Fruit fly (Drosophila melanogaster) whole organism, embryonic: ENCODE measurements around the gene CG13313.

ENCODE experiments used
- Aef1 ChIP-seq: fragments of 200-800 bp; sonication (Bioruptor generic); IDR thresholded peaks from 3 replicates; pipeline ENCODE4 v1.3.6; 2022; ENCODE audit warnings: missing biosample characterization, missing genetic modification characterization
- CG10565 ChIP-seq: fragments of 200-800 bp; sonication (Bioruptor generic); optimal IDR thresholded peaks from 3 replicates; lab custom pipeline; 2016; ENCODE audit warnings: missing biosample characterization, mild to moderate bottlenecking, missing genetic modification characterization
- CG11695 ChIP-seq: fragments of 200-800 bp; sonication (Bioruptor generic); IDR thresholded peaks from 3 replicates; pipeline ENCODE4 v1.3.6; 2022; ENCODE audit warnings: missing biosample characterization, missing genetic modification characterization
- CG12219 ChIP-seq: fragments of 200-800 bp; sonication (Bioruptor generic); optimal IDR thresholded peaks from 3 replicates; lab custom pipeline; 2018; ENCODE audit warnings: missing biosample characterization, mild to moderate bottlenecking, missing genetic modification characterization
- CG13624 ChIP-seq: fragments of 200-800 bp; sonication (Bioruptor generic); optimal IDR thresholded peaks from 2 replicates; lab custom pipeline; 2016; ENCODE audit warnings: missing biosample characterization, missing genetic modification characterization
- CG14667 ChIP-seq: fragments of 200-800 bp; sonication (Bioruptor generic); IDR thresholded peaks from 2 replicates; pipeline ENCODE4 v1.3.6; 2022; ENCODE audit warnings: missing biosample characterization, missing genetic modification characterization
- CG14860 ChIP-seq: fragments of 200-800 bp; sonication (Bioruptor generic); IDR thresholded peaks from 3 replicates; pipeline ENCODE4 v1.3.6; 2022; ENCODE audit warnings: missing biosample characterization, missing genetic modification characterization; ENCODE audit not compliant: partially characterized antibody
- CG14965 ChIP-seq: fragments of 200-800 bp; sonication (Bioruptor generic); optimal IDR thresholded peaks from 2 replicates; lab custom pipeline; 2016; ENCODE audit warnings: missing biosample characterization, missing genetic modification characterization, borderline replicate concordance
- CG17359 ChIP-seq: fragments of 200-800 bp; sonication (Bioruptor generic); optimal IDR thresholded peaks from 3 replicates; lab custom pipeline; 2018; ENCODE audit warnings: missing biosample characterization, mild to moderate bottlenecking, missing genetic modification characterization, moderate library complexity
- CG1792 ChIP-seq: fragments of 200-800 bp; sonication (Bioruptor generic); optimal IDR thresholded peaks from 2 replicates; lab custom pipeline; 2016; ENCODE audit warnings: missing biosample characterization, missing genetic modification characterization
- CG2202 ChIP-seq: fragments of 200-800 bp; sonication (Bioruptor generic); optimal IDR thresholded peaks from 2 replicates; lab custom pipeline; 2018; ENCODE audit warnings: missing biosample characterization, mild to moderate bottlenecking, missing genetic modification characterization
- CG42726 ChIP-seq: fragments of 200-800 bp; sonication (Bioruptor generic); IDR thresholded peaks from 2 replicates; pipeline ENCODE4 v1.3.6; 2022; ENCODE audit warnings: missing biosample characterization, missing genetic modification characterization; ENCODE audit not compliant: partially characterized antibody
- CG4360 ChIP-seq: fragments of 200-800 bp; sonication (Bioruptor generic); IDR thresholded peaks from 2 replicates; pipeline ENCODE4 v1.3.6; 2022; ENCODE audit warnings: missing biosample characterization, missing genetic modification characterization
- CG4707 ChIP-seq: fragments of 200-800 bp; sonication (Bioruptor generic); optimal IDR thresholded peaks from 2 replicates; lab custom pipeline; 2018; ENCODE audit warnings: missing biosample characterization, mild to moderate bottlenecking, missing genetic modification characterization, moderate library complexity
- CG4820 ChIP-seq: fragments of 200-800 bp; sonication (Bioruptor generic); optimal IDR thresholded peaks from 3 replicates; lab custom pipeline; 2016; ENCODE audit warnings: missing biosample characterization, missing genetic modification characterization
- CG6175 ChIP-seq: fragments of 200-800 bp; sonication (Bioruptor generic); IDR thresholded peaks from 3 replicates; pipeline ENCODE4 v1.3.6; 2022; ENCODE audit warnings: missing biosample characterization, missing genetic modification characterization
- CG6654 ChIP-seq: fragments of 200-800 bp; sonication (Bioruptor generic); optimal IDR thresholded peaks from 2 replicates; lab custom pipeline; 2017; ENCODE audit warnings: missing biosample characterization, mild to moderate bottlenecking, missing genetic modification characterization
- CG6765 ChIP-seq: fragments of 200-800 bp; sonication (Bioruptor generic); optimal IDR thresholded peaks from 3 replicates; lab custom pipeline; 2017; ENCODE audit warnings: missing biosample characterization, mild to moderate bottlenecking, missing genetic modification characterization
- CG8478 ChIP-seq: fragments of >200 bp; optimal IDR thresholded peaks from 2 replicates; lab custom pipeline; 2018
- CG9609 ChIP-seq: fragments of 200-800 bp; sonication (Bioruptor generic); optimal IDR thresholded peaks from 3 replicates; lab custom pipeline; 2016; ENCODE audit warnings: missing biosample characterization, missing genetic modification characterization
- Doc2 ChIP-seq: fragments of 200-800 bp; sonication (Bioruptor generic); IDR thresholded peaks from 2 replicates; pipeline ENCODE4 v1.3.6; 2022; ENCODE audit warnings: missing biosample characterization, missing genetic modification characterization
- E2f1 ChIP-seq: fragments of 200-800 bp; sonication (Bioruptor generic); IDR thresholded peaks from 2 replicates; pipeline ENCODE4 v1.3.6; 2022; ENCODE audit warnings: missing biosample characterization, missing genetic modification characterization
- Ets65A ChIP-seq: fragments of 200-800 bp; sonication (Bioruptor generic); peaks from one replicate; lab custom pipeline; 2016; ENCODE audit warnings: missing biosample characterization, missing genetic modification characterization
- HLHmδ ChIP-seq: fragments of 200-800 bp; sonication (Bioruptor generic); optimal IDR thresholded peaks from 2 replicates; lab custom pipeline; 2018; ENCODE audit warnings: missing biosample characterization, mild to moderate bottlenecking, missing genetic modification characterization, moderate library complexity
- HmgD ChIP-seq: fragments of 200-800 bp; sonication (Bioruptor generic); optimal IDR thresholded peaks from 3 replicates; lab custom pipeline; 2016; ENCODE audit warnings: missing biosample characterization, missing genetic modification characterization
- Hmr ChIP-seq: fragments of 200-800 bp; sonication (Bioruptor generic); optimal IDR thresholded peaks from 3 replicates; lab custom pipeline; 2017; ENCODE audit warnings: mild to moderate bottlenecking, missing biosample characterization, missing genetic modification reagents, missing genetic modification characterization
- Med ChIP-seq: fragments of 200-800 bp; sonication (Bioruptor generic); peaks from one replicate; lab custom pipeline; 2016; ENCODE audit warnings: missing biosample characterization, missing genetic modification characterization, mild to moderate bottlenecking, inconsistent platforms, moderate library complexity
- Nf-YA ChIP-seq: fragments of 200-800 bp; sonication (Bioruptor generic); IDR thresholded peaks from 2 replicates; pipeline ENCODE4 v1.3.6; 2022; ENCODE audit warnings: missing biosample characterization, missing genetic modification characterization
- Nf-YC ChIP-seq: fragments of 200-800 bp; optimal IDR thresholded peaks from 3 replicates; lab custom pipeline; 2019; ENCODE audit warnings: missing biosample characterization, mild to moderate bottlenecking, missing genetic modification characterization, moderate library complexity
- Opbp ChIP-seq: fragments of 200-800 bp; sonication (Bioruptor generic); IDR thresholded peaks from 3 replicates; pipeline ENCODE4 v1.3.6; 2022; ENCODE audit warnings: missing biosample characterization, missing genetic modification characterization; ENCODE audit not compliant: partially characterized antibody
- Scr ChIP-seq: fragments of 200-800 bp; sonication (Bioruptor generic); IDR thresholded peaks from 2 replicates; pipeline ENCODE4 v1.3.6; 2022; ENCODE audit warnings: missing biosample characterization, missing genetic modification characterization; ENCODE audit not compliant: partially characterized antibody
- Side ChIP-seq: fragments of 200-800 bp; sonication (Bioruptor generic); optimal IDR thresholded peaks from 2 replicates; lab custom pipeline; 2016; ENCODE audit warnings: missing biosample characterization, missing genetic modification characterization
- ara ChIP-seq: fragments of 200-800 bp; sonication (Bioruptor generic); IDR thresholded peaks from 2 replicates; pipeline ENCODE4 v1.3.6; 2022; ENCODE audit warnings: missing biosample characterization, missing genetic modification characterization
- bbx ChIP-seq: fragments of 200-800 bp; sonication (Bioruptor generic); IDR thresholded peaks from 2 replicates; pipeline ENCODE4 v1.3.6; 2022; ENCODE audit warnings: missing biosample characterization, missing genetic modification characterization; ENCODE audit not compliant: partially characterized antibody
- cg ChIP-seq: fragments of 200-800 bp; sonication (Bioruptor generic); optimal IDR thresholded peaks from 3 replicates; lab custom pipeline; 2019; ENCODE audit warnings: missing biosample characterization, mild to moderate bottlenecking, missing genetic modification characterization, moderate library complexity
- chinmo ChIP-seq: fragments of 200-800 bp; sonication (Bioruptor generic); IDR thresholded peaks from 4 replicates; pipeline ENCODE4 v1.3.6; 2022; ENCODE audit warnings: missing biosample characterization, missing genetic modification characterization; ENCODE audit not compliant: partially characterized antibody
- danr ChIP-seq: fragments of 200-800 bp; sonication (Bioruptor generic); IDR thresholded peaks from 2 replicates; pipeline ENCODE4 v1.3.6; 2022; ENCODE audit warnings: missing biosample characterization, missing genetic modification characterization
- dati ChIP-seq: fragments of 200-800 bp; sonication (Bioruptor generic); IDR thresholded peaks from 2 replicates; pipeline ENCODE4 v1.3.6; 2022; ENCODE audit warnings: missing biosample characterization, missing genetic modification characterization
- fru ChIP-seq: fragments of >200 bp; optimal IDR thresholded peaks from 2 replicates; lab custom pipeline; 2017
- ind ChIP-seq: fragments of 200-800 bp; sonication (Bioruptor generic); optimal IDR thresholded peaks from 3 replicates; lab custom pipeline; 2016; ENCODE audit warnings: missing biosample characterization, missing genetic modification characterization
- kah ChIP-seq: fragments of 200-800 bp; sonication (Bioruptor generic); optimal IDR thresholded peaks from 2 replicates; lab custom pipeline; 2018; ENCODE audit warnings: missing biosample characterization, mild to moderate bottlenecking, missing genetic modification characterization
- nerfin-1 ChIP-seq: fragments of 200-800 bp; sonication (Bioruptor generic); optimal IDR thresholded peaks from 3 replicates; lab custom pipeline; 2019; ENCODE audit warnings: missing biosample characterization, mild to moderate bottlenecking, missing genetic modification characterization, moderate library complexity
- nmo ChIP-seq: fragments of 200-800 bp; sonication (Bioruptor generic); optimal IDR thresholded peaks from 2 replicates; lab custom pipeline; 2018; ENCODE audit warnings: missing biosample characterization, mild to moderate bottlenecking, missing genetic modification characterization, moderate library complexity
- nom ChIP-seq: fragments of 200-800 bp; sonication (Bioruptor generic); optimal IDR thresholded peaks from 2 replicates; lab custom pipeline; 2017; ENCODE audit warnings: missing biosample characterization, missing genetic modification characterization, mild to moderate bottlenecking, moderate library complexity, missing genetic modification reagents
- odd ChIP-seq: fragments of 200-800 bp; sonication (Bioruptor generic); optimal IDR thresholded peaks from 2 replicates; lab custom pipeline; 2017; ENCODE audit warnings: missing biosample characterization, mild to moderate bottlenecking, missing genetic modification characterization
- pnt ChIP-seq: fragments of 200-800 bp; sonication (Bioruptor generic); optimal IDR thresholded peaks from 3 replicates; lab custom pipeline; 2016; ENCODE audit warnings: missing biosample characterization, missing genetic modification characterization
- sna ChIP-seq: fragments of 200-800 bp; sonication (Bioruptor generic); IDR thresholded peaks from 2 replicates; pipeline ENCODE4 v1.3.6; 2022; ENCODE audit warnings: missing biosample characterization, missing genetic modification characterization; ENCODE audit not compliant: partially characterized antibody
- stwl ChIP-seq: fragments of 200-800 bp; sonication (Bioruptor generic); optimal IDR thresholded peaks from 3 replicates; lab custom pipeline; 2018; ENCODE audit warnings: missing biosample characterization, mild to moderate bottlenecking, missing genetic modification characterization, moderate library complexity
- ttk ChIP-seq: fragments of 200-800 bp; sonication (Bioruptor generic); IDR thresholded peaks from 2 replicates; pipeline ENCODE4 v2.1.2; 2022; ENCODE audit warnings: missing biosample characterization, missing genetic modification characterization
- tx ChIP-seq: fragments of 200-800 bp; sonication (Bioruptor generic); optimal IDR thresholded peaks from 2 replicates; lab custom pipeline; 2016; ENCODE audit warnings: missing biosample characterization, missing genetic modification characterization
- yki ChIP-seq: fragments of >200 bp; optimal IDR thresholded peaks from 3 replicates; lab custom pipeline; 2018

CG13313 gene

dm6 chr3L:8952549-8953198 lies 6.0 kb upstream of the CG13313 start:
- no peak for TF ChIP-seq CG42726 (GFP tag; lab: Robert Waterston, UW)
- TF ChIP-seq nom (GFP tag; lab: Kevin White, UChicago) = no peak
- TF ChIP-seq CG9609 (GFP tag; lab: Kevin White, UChicago) = no peak
- no peak for TF ChIP-seq odd (GFP tag; lab: Kevin White, UChicago)
- TF ChIP-seq Opbp (GFP tag; lab: Robert Waterston, UW) = no peak
- TF ChIP-seq CG13624 (GFP tag; lab: Kevin White, UChicago) = no peak
- 0 out of 4 replicates have a peak, but pooled peaks have one; percentile 55 for TF ChIP-seq chinmo (GFP tag; lab: Robert Waterston, UW)
- no peak for TF ChIP-seq Nf-YA (GFP tag; lab: Robert Waterston, UW)
- no peak for TF ChIP-seq HLHmδ (GFP tag; lab: Kevin White, UChicago)
- no peak for TF ChIP-seq CG2202
- 0 out of 2 replicates have a peak, but pooled peaks have one; percentile 28 for TF ChIP-seq ttk (GFP tag; lab: Robert Waterston, UW)
- TF ChIP-seq CG8478 = no peak
- no peak for TF ChIP-seq CG12219
- TF ChIP-seq CG14965 (GFP tag; lab: Kevin White, UChicago) = no peak
- TF ChIP-seq Hmr = no peak
- no peak for TF ChIP-seq nmo (GFP tag; lab: Kevin White, UChicago)
- no peak for TF ChIP-seq CG17359 (tag; lab: Kevin White, UChicago)
- no peak for TF ChIP-seq CG10565 (GFP tag; lab: Kevin White, UChicago)
- TF ChIP-seq fru (lab: Kevin White, UChicago) = no peak
- no peak for TF ChIP-seq CG14860 (GFP tag; lab: Robert Waterston, UW)
- no peak for TF ChIP-seq CG6654 (GFP tag; lab: Kevin White, UChicago)
- TF ChIP-seq CG4707 (GFP tag; lab: Kevin White, UChicago) = no peak
- no peak for TF ChIP-seq bbx (GFP tag; lab: Robert Waterston, UW)
- TF ChIP-seq yki (lab: Kevin White, UChicago) = no peak
- peak; percentile 26 for TF ChIP-seq Nf-YC (tag; lab: Kevin White, UChicago)
- TF ChIP-seq Ets65A (GFP tag; lab: Kevin White, UChicago) = no peak
- TF ChIP-seq ind (GFP tag; lab: Kevin White, UChicago) = no peak
- TF ChIP-seq stwl (tag; lab: Kevin White, UChicago) = no peak
- TF ChIP-seq sna (GFP tag; lab: Robert Waterston, UW) = no peak
- TF ChIP-seq kah = no peak
- TF ChIP-seq dati (GFP tag; lab: Robert Waterston, UW) = no peak
- no peak for TF ChIP-seq CG11695 (GFP tag; lab: Robert Waterston, UW)
- TF ChIP-seq Doc2 (GFP tag; lab: Robert Waterston, UW) = no peak
- no peak for TF ChIP-seq pnt (GFP tag; lab: Kevin White, UChicago)
- TF ChIP-seq tx (GFP tag; lab: Kevin White, UChicago) = no peak
- no peak for TF ChIP-seq Side
- TF ChIP-seq nerfin-1 = peak; percentile 96
- TF ChIP-seq cg (GFP tag; lab: Kevin White, UChicago) = peak; percentile 66
- TF ChIP-seq E2f1 = no peak
- peak; percentile 67 for TF ChIP-seq Med (GFP tag; lab: Kevin White, UChicago)
- TF ChIP-seq CG14667 (GFP tag; lab: Robert Waterston, UW) = no peak
- no peak for TF ChIP-seq CG4820
- 0 out of 2 replicates have a peak, but pooled peaks have one; percentile 23 for TF ChIP-seq ara (GFP tag; lab: Robert Waterston, UW)
- no peak for TF ChIP-seq CG6765
- no peak for TF ChIP-seq Scr (GFP tag; lab: Robert Waterston, UW)
- 0 out of 2 replicates have a peak, but pooled peaks have one; percentile 4 for TF ChIP-seq CG4360 (GFP tag; lab: Robert Waterston, UW)
- TF ChIP-seq Aef1 (GFP tag; lab: Robert Waterston, UW) = no peak
- TF ChIP-seq CG1792 = no peak
- TF ChIP-seq HmgD (GFP tag; lab: Kevin White, UChicago) = no peak
- TF ChIP-seq danr = no peak
- TF ChIP-seq CG6175 = no peak
